Fruit fly (Drosophila melanogaster): Measurements from ENCODE around the gene corto.

DNA sequence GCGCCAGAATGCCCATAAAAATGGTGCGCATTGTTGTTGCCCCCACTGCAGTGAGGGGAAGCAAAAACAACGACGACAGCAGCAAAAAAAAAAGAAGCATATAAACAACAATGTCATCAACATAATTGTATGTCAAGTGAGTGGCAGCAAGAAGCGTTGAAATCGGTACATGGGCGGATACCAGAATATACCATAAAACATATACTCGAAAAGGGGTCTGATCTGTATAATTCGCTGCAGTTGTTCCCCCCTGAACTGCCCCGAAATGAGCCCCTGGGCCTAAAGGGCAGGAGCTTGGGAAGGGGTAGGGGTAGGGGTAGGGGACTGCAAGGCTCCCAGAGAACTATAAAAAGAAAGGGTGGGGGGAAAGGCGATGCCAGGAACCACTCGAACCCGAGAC is 25.0 kb upstream of the corto start:
- TF ChIP-seq CG32121 (GFP tag; IDR thresholded peaks at IDR 0.05) (no peak), Pif1A (GFP tag; optimal IDR thresholded peaks at IDR 0.05) (peak; percentile 14), CG8159 (tag; optimal IDR thresholded peaks at IDR 0.05) (peak; percentile 51), fd96Ca (GFP tag; IDR thresholded peaks at IDR 0.05) (no peak), Snoo (tag; optimal IDR thresholded peaks at IDR 0.05) (peak; percentile 18), CG14655 (GFP tag; optimal IDR thresholded peaks at IDR 0.05) (peak; percentile 17), EcR (GFP tag; optimal IDR thresholded peaks at IDR 0.05) (peak; percentile 65), Pif1B (GFP tag; optimal IDR thresholded peaks at IDR 0.05) (no peak)
